Worm (Caenorhabditis elegans): ENCODE data around the gene Y39B6A.34.

Gene Y39B6A.34

ce11 chrV:18980980-18981529 lies 19.8 kb upstream of the Y39B6A.34 start, which contains the start of the genes mrps-35 and sws-1:
Gene mrps-35, plus strand, starts transcription at chrV:18981306.
Gene sws-1, minus strand, starts transcription at chrV:18981479.
- TF ChIP-seq ref-1 (GFP tag; conservative IDR thresholded peaks at IDR 0.05) (no peak), ztf-29 (GFP tag; IDR thresholded peaks at IDR 0.05) (0 out of 2 replicates have a peak, but pooled peaks have one; percentile 24), tab-1 (GFP tag; IDR thresholded peaks at IDR 0.05) (no peak), cog-1 (tag; optimal IDR thresholded peaks at IDR 0.05) (no peak), klf-2 (GFP tag; conservative IDR thresholded peaks at IDR 0.05) (0 out of 2 replicates have a peak, but pooled peaks have one; percentile 49), ztf-23 (GFP tag; IDR thresholded peaks at IDR 0.05) (0 out of 2 replicates have a peak, but pooled peaks have one; percentile 34), med-1 (GFP tag; optimal IDR thresholded peaks at IDR 0.05; ENCODE audit: insufficient read depth) (no peak), T22C8.4 (GFP tag; IDR thresholded peaks at IDR 0.05) (peak; percentile 30; the same call in 1 of the 2 replicates), flt-1 (GFP tag; IDR thresholded peaks at IDR 0.05) (peak; percentile 57; the same call in 1 of the 2 replicates)

ce11 chrV:18981736-18982135 lies 19.1 kb upstream of the Y39B6A.34 start:
- TF ChIP-seq ztf-29 (GFP tag; IDR thresholded peaks at IDR 0.05) (no peak), tab-1 (GFP tag; IDR thresholded peaks at IDR 0.05) (no peak)

ce11 chrV:18984656-18985055 lies 16.2 kb upstream of the Y39B6A.34 start:
- TF ChIP-seq T22C8.4 (GFP tag; IDR thresholded peaks at IDR 0.05): peak; percentile 19

- TF ChIP-seq T22C8.4 (GFP tag; IDR thresholded peaks at IDR 0.05) (peak; percentile 75), med-1 (GFP tag; optimal IDR thresholded peaks at IDR 0.05; ENCODE audit: insufficient read depth) (no peak), klf-2 (GFP tag; conservative IDR thresholded peaks at IDR 0.05) (no peak), flt-1 (GFP tag; IDR thresholded peaks at IDR 0.05) (no peak)
These were observed 14.7 kb upstream of the Y39B6A.34 start for ce11 chrV:18986103-18986502.

- no peak for TF ChIP-seq cog-1 (tag; optimal IDR thresholded peaks at IDR 0.05)
- TF ChIP-seq tab-1 (GFP tag; IDR thresholded peaks at IDR 0.05): no peak
- no peak for TF ChIP-seq klf-2 (GFP tag; conservative IDR thresholded peaks at IDR 0.05)
- no peak for TF ChIP-seq ref-1 (GFP tag; conservative IDR thresholded peaks at IDR 0.05)
- no peak for TF ChIP-seq med-1 (GFP tag; optimal IDR thresholded peaks at IDR 0.05; ENCODE audit: insufficient read depth)
These were observed 10.4 kb upstream of the Y39B6A.34 start, which contains the start of the genes reps-1 and Y39B6A.37 for ce11 chrV:18990238-18990901. Gene reps-1, minus strand, starts transcription at chrV:18990500. Gene Y39B6A.37, plus strand, starts transcription at chrV:18990851.

ce11 chrV:18990958-18991357 lies 9.9 kb upstream of the Y39B6A.34 start:
- TF ChIP-seq ztf-23 (GFP tag; IDR thresholded peaks at IDR 0.05) (no peak), klf-2 (GFP tag; conservative IDR thresholded peaks at IDR 0.05) (no peak), T22C8.4 (GFP tag; IDR thresholded peaks at IDR 0.05) (no peak), cog-1 (tag; optimal IDR thresholded peaks at IDR 0.05) (no peak), tab-1 (GFP tag; IDR thresholded peaks at IDR 0.05) (no peak), med-1 (GFP tag; optimal IDR thresholded peaks at IDR 0.05; ENCODE audit: insufficient read depth) (no peak), flt-1 (GFP tag; IDR thresholded peaks at IDR 0.05) (no peak), ref-1 (GFP tag; conservative IDR thresholded peaks at IDR 0.05) (no peak), ztf-29 (GFP tag; IDR thresholded peaks at IDR 0.05) (no peak)

ce11 chrV:18993017-18993416 lies 7.8 kb upstream of the Y39B6A.34 start:
- TF ChIP-seq T22C8.4 (GFP tag; IDR thresholded peaks at IDR 0.05): no peak
- no peak for TF ChIP-seq ztf-23 (GFP tag; IDR thresholded peaks at IDR 0.05)
- no peak for TF ChIP-seq ztf-29 (GFP tag; IDR thresholded peaks at IDR 0.05)
- no peak for TF ChIP-seq flt-1 (GFP tag; IDR thresholded peaks at IDR 0.05)
- no peak for TF ChIP-seq tab-1 (GFP tag; IDR thresholded peaks at IDR 0.05)
- TF ChIP-seq klf-2 (GFP tag; conservative IDR thresholded peaks at IDR 0.05): no peak
- no peak for TF ChIP-seq cog-1 (tag; optimal IDR thresholded peaks at IDR 0.05)

- no peak for TF ChIP-seq klf-2 (GFP tag; conservative IDR thresholded peaks at IDR 0.05)
- peak; percentile 87 for TF ChIP-seq T22C8.4 (GFP tag; IDR thresholded peaks at IDR 0.05)
These were observed 7.3 kb upstream of the Y39B6A.34 start, which contains the start of gene gtf-2F2 for ce11 chrV:18993535-18993990. Gene gtf-2F2, plus strand, starts transcription at chrV:18993940.

- TF ChIP-seq T22C8.4 (GFP tag; IDR thresholded peaks at IDR 0.05): no peak
These were observed 2.8 kb upstream of the Y39B6A.34 start, which contains the start of gene tgt-2 for ce11 chrV:18998045-18998444. Gene tgt-2, plus strand, starts transcription at chrV:18998345.

ce11 chrV:19000542-19000941 lies 276 bp upstream of the Y39B6A.34 start:
- TF ChIP-seq ztf-29 (GFP tag; IDR thresholded peaks at IDR 0.05) (no peak), ref-1 (GFP tag; conservative IDR thresholded peaks at IDR 0.05) (no peak), cog-1 (tag; optimal IDR thresholded peaks at IDR 0.05) (no peak), med-1 (GFP tag; optimal IDR thresholded peaks at IDR 0.05; ENCODE audit: insufficient read depth) (no peak), ztf-23 (GFP tag; IDR thresholded peaks at IDR 0.05) (no peak), flt-1 (GFP tag; IDR thresholded peaks at IDR 0.05) (no peak), klf-2 (GFP tag; conservative IDR thresholded peaks at IDR 0.05) (no peak), tab-1 (GFP tag; IDR thresholded peaks at IDR 0.05) (no peak), T22C8.4 (GFP tag; IDR thresholded peaks at IDR 0.05) (no peak)

- TF ChIP-seq flt-1 (GFP tag; IDR thresholded peaks at IDR 0.05) (no peak), klf-2 (GFP tag; conservative IDR thresholded peaks at IDR 0.05) (no peak), T22C8.4 (GFP tag; IDR thresholded peaks at IDR 0.05) (no peak), ztf-29 (GFP tag; IDR thresholded peaks at IDR 0.05) (no peak), cog-1 (tag; optimal IDR thresholded peaks at IDR 0.05) (no peak), tab-1 (GFP tag; IDR thresholded peaks at IDR 0.05) (no peak), ref-1 (GFP tag; conservative IDR thresholded peaks at IDR 0.05) (no peak), ztf-23 (GFP tag; IDR thresholded peaks at IDR 0.05) (no peak), med-1 (GFP tag; optimal IDR thresholded peaks at IDR 0.05; ENCODE audit: insufficient read depth) (no peak)
These were observed 838 bp downstream of the Y39B6A.34 start, which contains the start of gene Y39B6A.33 for ce11 chrV:19001656-19002055. Gene Y39B6A.33, plus strand, starts transcription at chrV:19001956.
